Worm (Caenorhabditis elegans) whole organism, midembryonic: ENCODE data around the gene W02F12.8.

ENCODE experiments used
- T22C8.4 ChIP-seq: fragments of 200-800 bp; sonication (Bioruptor generic); IDR thresholded peaks from 2 replicates; pipeline ENCODE4 v1.3.6; 2022; ENCODE audit warnings: missing genetic modification characterization, missing compliant biosample characterization
- cog-1 ChIP-seq: sonication (generic microtip); optimal IDR thresholded peaks from 2 replicates; lab custom pipeline; 2016; ENCODE audit warnings: missing genetic modification characterization, missing compliant biosample characterization
- flt-1 ChIP-seq: fragments of 200-800 bp; sonication (Bioruptor generic); IDR thresholded peaks from 2 replicates; pipeline ENCODE4 v1.3.6; 2022; ENCODE audit warnings: missing genetic modification characterization, missing compliant biosample characterization
- klf-2 ChIP-seq: fragments of 200-800 bp; sonication (Bioruptor generic); conservative IDR thresholded peaks from 2 replicates; pipeline ENCODE4 v1.3.6; 2022; ENCODE audit warnings: missing genetic modification reagents, missing genetic modification characterization, missing compliant biosample characterization
- med-1 ChIP-seq: sonication (generic microtip); optimal IDR thresholded peaks from 2 replicates; lab custom pipeline; 2017; ENCODE audit warnings: missing genetic modification characterization, mild to moderate bottlenecking, missing compliant biosample characterization, antibody characterized with exemption, missing genetic modification reagents; ENCODE audit not compliant: insufficient read depth
- ref-1 ChIP-seq: fragments of 200-800 bp; sonication (Bioruptor generic); conservative IDR thresholded peaks from 2 replicates; pipeline ENCODE4 v1.3.6; 2022; ENCODE audit warnings: missing genetic modification reagents, missing genetic modification characterization, missing compliant biosample characterization
- tab-1 ChIP-seq: fragments of 200-800 bp; sonication (Bioruptor generic); IDR thresholded peaks from 2 replicates; pipeline ENCODE4 v1.3.6; 2022; ENCODE audit warnings: missing genetic modification characterization, missing compliant biosample characterization
- ztf-23 ChIP-seq: fragments of 200-800 bp; sonication (Bioruptor generic); IDR thresholded peaks from 2 replicates; pipeline ENCODE4 v1.3.6; 2022; ENCODE audit warnings: missing genetic modification reagents, missing genetic modification characterization, missing compliant biosample characterization
- ztf-29 ChIP-seq: fragments of 200-800 bp; sonication (Bioruptor generic); IDR thresholded peaks from 2 replicates; pipeline ENCODE4 v1.3.6; 2022; ENCODE audit warnings: missing genetic modification reagents, missing genetic modification characterization, missing compliant biosample characterization

The W02F12.8 gene

DNA sequence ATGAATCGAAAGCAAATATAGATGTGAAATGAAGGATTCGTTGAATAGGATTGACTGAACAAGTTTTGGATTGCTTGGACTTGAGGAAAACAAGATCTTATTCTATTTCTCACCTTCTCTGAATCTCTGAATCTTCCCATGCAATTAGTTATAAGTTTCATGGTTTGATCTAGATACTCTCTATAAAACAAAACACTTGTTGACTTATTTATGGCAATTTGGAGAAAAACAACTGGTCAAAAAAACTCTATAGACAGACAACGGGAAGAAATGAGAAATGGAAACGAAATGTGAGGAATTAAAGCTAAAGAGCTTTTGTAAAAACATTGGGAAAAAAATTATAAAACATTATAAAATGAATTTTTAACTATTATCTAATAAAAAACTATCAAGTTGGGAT, at the start of gene W02F12.8:
W02F12.8 (minus strand) TSS at position 101 of the 400 bp plus-strand sequence.
- TF ChIP-seq ztf-29 (no peak), T22C8.4 (no peak), cog-1 (tag; lab: Kevin White, UChicago) (no peak), flt-1 (no peak), tab-1 (GFP tag; lab: Robert Waterston, UW) (no peak)

DNA sequence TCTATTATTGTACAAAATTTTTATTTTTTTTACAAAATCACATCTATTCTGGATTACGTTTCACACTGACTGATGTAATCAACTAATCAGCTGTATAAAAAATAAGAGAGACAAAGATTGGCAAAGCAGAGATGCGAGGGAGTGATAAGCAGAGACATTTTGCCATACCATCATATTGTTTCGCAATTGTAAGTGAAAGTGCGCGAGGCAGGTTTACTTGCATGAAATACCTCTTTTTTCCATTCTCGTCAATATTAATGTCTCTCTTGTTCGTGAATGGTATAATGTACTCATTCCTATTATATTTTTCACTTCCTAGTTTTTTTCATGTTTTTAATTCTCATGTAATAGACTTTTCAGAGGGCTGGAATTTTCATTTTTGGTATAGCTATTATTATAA, 42.3 kb upstream of the W02F12.8 start:
- no peak for TF ChIP-seq cog-1 (tag; lab: Kevin White, UChicago)
- TF ChIP-seq flt-1, result no peak
- no peak for TF ChIP-seq med-1 (GFP tag; lab: Kevin White, UChicago)
- TF ChIP-seq T22C8.4, result no peak
- TF ChIP-seq ztf-23 (GFP tag; lab: Robert Waterston, UW), result no peak
- TF ChIP-seq klf-2 (GFP tag; lab: Robert Waterston, UW), result no peak
- no peak for TF ChIP-seq ref-1 (GFP tag; lab: Robert Waterston, UW)
- no peak for TF ChIP-seq ztf-29
- TF ChIP-seq tab-1 (GFP tag; lab: Robert Waterston, UW), result no peak

DNA sequence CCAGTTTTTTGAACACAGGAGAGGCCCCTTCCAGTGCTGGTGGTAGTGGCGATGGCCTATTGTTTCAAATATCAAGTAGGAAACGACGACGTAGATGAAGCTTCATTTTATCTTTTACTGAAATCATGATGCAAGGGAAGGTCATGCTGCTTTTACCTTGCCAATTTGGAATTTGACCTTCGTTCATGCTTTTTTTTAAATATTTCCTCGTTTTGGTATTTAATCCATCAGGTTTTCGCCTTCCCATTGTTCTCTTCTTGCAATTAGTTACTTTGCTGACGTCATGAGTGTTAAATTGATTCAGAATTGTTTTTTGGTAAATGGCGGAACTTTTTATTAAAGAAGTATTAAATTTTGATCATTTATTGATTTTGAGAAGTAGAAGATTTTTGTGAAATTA, 41.5 kb upstream of the W02F12.8 start:
- no peak for TF ChIP-seq flt-1
- no peak for TF ChIP-seq ztf-23 (GFP tag; lab: Robert Waterston, UW)
- no peak for TF ChIP-seq med-1 (GFP tag; lab: Kevin White, UChicago)
- TF ChIP-seq T22C8.4, result no peak
- no peak for TF ChIP-seq klf-2 (GFP tag; lab: Robert Waterston, UW)
- no peak for TF ChIP-seq cog-1 (tag; lab: Kevin White, UChicago)
- no peak for TF ChIP-seq ztf-29
- no peak for TF ChIP-seq tab-1 (GFP tag; lab: Robert Waterston, UW)
- TF ChIP-seq ref-1 (GFP tag; lab: Robert Waterston, UW), result no peak

ce11 chrV:6732995-6733394, 38.4 kb upstream of the W02F12.8 start, which contains the start of gene grl-8:
Gene grl-8 (minus strand): TSS chrV:6733095.
- TF ChIP-seq T22C8.4, result no peak
- TF ChIP-seq flt-1, result no peak
- TF ChIP-seq ztf-23 (GFP tag; lab: Robert Waterston, UW), result no peak
- TF ChIP-seq ztf-29, result no peak
- no peak for TF ChIP-seq cog-1 (tag; lab: Kevin White, UChicago)
- TF ChIP-seq ref-1 (GFP tag; lab: Robert Waterston, UW), result no peak
- no peak for TF ChIP-seq med-1 (GFP tag; lab: Kevin White, UChicago)
- no peak for TF ChIP-seq tab-1 (GFP tag; lab: Robert Waterston, UW)
- TF ChIP-seq klf-2 (GFP tag; lab: Robert Waterston, UW), result no peak

DNA sequence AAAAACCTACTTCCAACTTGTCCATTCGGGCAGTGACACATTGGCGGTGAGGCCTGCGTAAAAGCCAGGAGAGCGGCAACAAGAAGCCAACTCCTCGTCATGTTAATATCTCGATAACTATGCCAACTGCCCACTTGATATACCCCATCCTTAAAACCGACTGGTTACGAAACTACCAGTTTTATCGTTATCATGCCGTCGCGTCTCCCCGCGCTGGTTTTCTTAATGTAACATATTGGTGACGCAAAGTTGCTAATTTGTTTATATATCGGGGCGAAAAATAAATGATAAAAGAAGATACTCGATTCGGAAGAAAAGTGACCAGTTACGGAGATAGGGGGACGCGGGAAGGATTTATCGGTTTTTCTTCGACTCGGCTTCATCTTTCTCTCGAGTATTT, 37.0 kb upstream of the W02F12.8 start, which contains the start of gene grl-9:
grl-9 (minus strand) TSS at position 101 of the 400 bp plus-strand sequence.
- no peak for TF ChIP-seq T22C8.4
- TF ChIP-seq klf-2 (GFP tag; lab: Robert Waterston, UW), result no peak
- TF ChIP-seq tab-1 (GFP tag; lab: Robert Waterston, UW), result no peak
- TF ChIP-seq ref-1 (GFP tag; lab: Robert Waterston, UW), result no peak
- no peak for TF ChIP-seq flt-1
- no peak for TF ChIP-seq med-1 (GFP tag; lab: Kevin White, UChicago)
- TF ChIP-seq ztf-29, result no peak
- TF ChIP-seq ztf-23 (GFP tag; lab: Robert Waterston, UW), result no peak
- TF ChIP-seq cog-1 (tag; lab: Kevin White, UChicago), result no peak

DNA sequence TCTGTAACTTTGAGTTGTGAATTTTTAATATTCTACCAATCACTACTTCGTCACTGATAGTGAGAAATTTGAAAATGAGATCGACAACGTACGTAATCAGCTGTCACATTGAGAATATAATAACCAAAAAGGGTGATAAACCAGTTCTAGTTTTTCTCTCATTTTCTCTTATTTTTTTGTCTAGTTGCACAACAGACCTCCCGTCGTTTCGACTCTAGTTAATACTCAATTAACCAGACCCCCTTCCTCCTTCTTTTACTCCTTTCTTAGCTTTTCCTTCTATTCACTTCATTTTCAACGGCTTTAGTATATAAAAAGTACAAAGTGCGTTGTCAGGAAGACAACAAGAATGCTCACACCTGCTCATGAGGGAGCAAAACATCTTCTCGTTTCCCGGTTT, 32.7 kb upstream of the W02F12.8 start, which contains the start of gene ZC487.1:
ZC487.1 (plus strand) TSS at position 301 of the 400 bp plus-strand sequence.
- TF ChIP-seq ztf-23 (GFP tag; lab: Robert Waterston, UW) (no peak), ztf-29 (no peak), ref-1 (GFP tag; lab: Robert Waterston, UW) (no peak), flt-1 (no peak), cog-1 (tag; lab: Kevin White, UChicago) (no peak), med-1 (GFP tag; lab: Kevin White, UChicago) (no peak), klf-2 (GFP tag; lab: Robert Waterston, UW) (no peak), tab-1 (GFP tag; lab: Robert Waterston, UW) (no peak), T22C8.4 (no peak)

ce11 chrV:6726279-6726678, 31.7 kb upstream of the W02F12.8 start:
- TF ChIP-seq med-1 (GFP tag; lab: Kevin White, UChicago) (no peak), ztf-23 (GFP tag; lab: Robert Waterston, UW) (no peak), cog-1 (tag; lab: Kevin White, UChicago) (no peak), klf-2 (GFP tag; lab: Robert Waterston, UW) (no peak)

ce11 chrV:6722378-6722777, 27.8 kb upstream of the W02F12.8 start, which contains the start of gene ZC487.2:
Gene ZC487.2 (minus strand): TSS chrV:6722478.
- no peak for TF ChIP-seq med-1 (GFP tag; lab: Kevin White, UChicago)

ce11 chrV:6718232-6718631, 23.7 kb upstream of the W02F12.8 start, which contains the start of gene srg-30:
Gene srg-30 (minus strand): TSS chrV:6718332.
- TF ChIP-seq T22C8.4 (no peak), cog-1 (tag; lab: Kevin White, UChicago) (no peak), flt-1 (no peak), med-1 (GFP tag; lab: Kevin White, UChicago) (no peak), tab-1 (GFP tag; lab: Robert Waterston, UW) (no peak), ref-1 (GFP tag; lab: Robert Waterston, UW) (no peak), ztf-29 (no peak), klf-2 (GFP tag; lab: Robert Waterston, UW) (no peak)

DNA sequence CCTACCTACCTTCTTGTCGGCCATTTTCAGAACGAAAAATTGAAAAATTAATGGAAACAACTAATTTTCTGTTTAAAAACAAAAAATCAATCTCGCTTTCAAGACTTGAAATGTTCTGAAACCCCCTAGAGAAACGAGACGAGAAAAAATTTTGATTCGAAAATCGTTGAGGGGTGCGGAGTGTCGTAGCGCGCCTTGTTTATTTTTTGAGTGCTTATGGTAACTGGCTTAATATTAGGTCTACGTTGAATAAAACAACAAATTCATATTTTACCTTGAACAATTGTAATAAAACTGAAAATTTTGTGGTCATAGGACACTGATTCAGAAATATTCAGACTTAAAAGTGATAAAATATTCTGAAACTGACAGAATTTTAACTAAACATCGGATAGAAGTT, 15.9 kb upstream of the W02F12.8 start, which contains the start of gene sna-1:
sna-1 (minus strand) TSS at position 218 of the 400 bp plus-strand sequence.
- TF ChIP-seq flt-1 (no peak), ztf-23 (GFP tag; lab: Robert Waterston, UW) (no peak), klf-2 (GFP tag; lab: Robert Waterston, UW) (no peak), cog-1 (tag; lab: Kevin White, UChicago) (no peak), ref-1 (GFP tag; lab: Robert Waterston, UW) (no peak), tab-1 (GFP tag; lab: Robert Waterston, UW) (no peak), ztf-29 (no peak), T22C8.4 (no peak)
